Worm (Caenorhabditis elegans) whole organism, young adult: ENCODE data around the gene ubc-6.

ENCODE experiments used
- akir-1 ChIP-seq: fragments of 200-800 bp; sonication (Bioruptor generic); optimal IDR thresholded peaks from 2 replicates; lab custom pipeline; 2018; ENCODE audit warnings: mild to moderate bottlenecking, missing genetic modification characterization, moderate library complexity, missing compliant biosample characterization
- ccch-3 ChIP-seq: fragments of 200-800 bp; sonication (Bioruptor generic); optimal IDR thresholded peaks from 2 replicates; lab custom pipeline; 2018; ENCODE audit warnings: mild to moderate bottlenecking, missing genetic modification characterization, missing compliant biosample characterization
- efl-1 ChIP-seq: fragments of 150-350 bp; optimal IDR thresholded peaks from 2 replicates; lab custom pipeline; 2014; ENCODE audit warnings: missing biosample characterization, missing genetic modification reagents, missing genetic modification characterization
- pha-4 ChIP-seq: fragments of 150-350 bp; sonication (generic microtip); optimal IDR thresholded peaks from 2 replicates; lab custom pipeline; 2014; ENCODE audit warnings: missing biosample characterization, missing genetic modification reagents, missing genetic modification characterization
- rec-8 ChIP-seq, 2 experiments: sonication (generic microtip); optimal IDR thresholded peaks; 2 replicates each; lab custom pipeline; 2016; ENCODE audit warnings: mild to moderate bottlenecking in 2 of 2, missing genetic modification characterization in 2 of 2, missing genetic modification reagents in 2 of 2, missing genotype in 2 of 2, missing biosample characterization in 1 of 2, missing compliant biosample characterization in 1 of 2, moderate library complexity in 1 of 2
- tlf-1 ChIP-seq: fragments of 200-800 bp; sonication (Bioruptor generic); optimal IDR thresholded peaks from 2 replicates; lab custom pipeline; 2018; ENCODE audit warnings: mild to moderate bottlenecking, missing genetic modification characterization, missing compliant biosample characterization

DNA sequence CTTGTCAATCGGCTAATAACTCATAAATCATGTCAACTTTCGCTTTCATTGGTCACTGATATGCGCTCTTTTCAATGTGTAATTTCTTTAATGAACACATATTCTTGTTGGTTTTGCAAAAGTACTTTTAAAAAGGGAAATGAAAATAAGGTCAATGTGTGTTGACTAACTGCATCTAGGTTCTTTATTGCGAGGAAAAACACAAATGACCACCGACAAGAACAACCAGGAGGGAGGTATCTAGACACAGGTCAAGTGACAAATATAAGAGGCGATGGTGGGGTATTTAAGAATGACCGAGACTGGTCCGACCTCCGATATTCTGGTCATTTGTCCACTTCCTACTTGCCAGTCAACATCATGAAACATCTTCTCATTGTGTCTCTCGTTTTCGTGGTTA lies 17.1 kb downstream of the ubc-6 start, which contains the start of gene spi-1:
- TF ChIP-seq ccch-3 (GFP tag; lab: Kevin White, UChicago) (no peak), efl-1 (GFP tag; lab: Kevin White, UChicago) (no peak), pha-4 (tag; lab: Kevin White, UChicago) (no peak), rec-8 (tag; optimal IDR thresholded peaks at IDR 0.05; lab: Kevin White, UChicago) (no peak), tlf-1 (GFP tag; lab: Kevin White, UChicago) (no peak), akir-1 (GFP tag; lab: Kevin White, UChicago) (no peak)
